Fruit fly (Drosophila melanogaster): ENCODE data around the gene Jhbp14.

Jhbp14 gene

DNA sequence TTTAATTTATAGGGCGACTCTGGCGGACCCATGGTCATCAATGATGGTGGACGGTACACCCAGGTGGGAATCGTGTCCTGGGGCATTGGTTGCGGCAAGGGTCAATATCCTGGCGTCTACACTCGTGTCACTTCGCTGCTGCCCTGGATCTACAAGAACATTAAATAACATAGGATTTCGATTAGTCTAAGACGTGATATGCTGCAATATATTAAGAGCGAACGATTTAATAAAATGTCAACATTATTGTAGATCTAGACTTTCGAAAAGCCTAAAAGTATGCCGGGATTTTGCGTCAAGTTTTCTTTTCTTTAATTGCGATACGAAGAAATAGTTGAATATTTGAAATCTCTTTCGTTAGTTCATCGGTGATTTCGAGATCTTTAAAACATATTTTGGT, 20.9 kb downstream of the Jhbp14 start, which contains the start of gene Naa20B:
Gene Naa20B (plus strand): TSS at position 301 of the 400 bp plus-strand sequence.
- TF ChIP-seq Mio (GFP tag; optimal IDR thresholded peaks at IDR 0.05) = no peak
- TF ChIP-seq Jra (GFP tag; optimal IDR thresholded peaks at IDR 0.05) = no peak
- TF ChIP-seq CG32264 (GFP tag; optimal IDR thresholded peaks at IDR 0.05) = no peak
- TF ChIP-seq Rel (GFP tag; optimal IDR thresholded peaks at IDR 0.05) = no peak
- TF ChIP-seq Rel (tag; optimal IDR thresholded peaks at IDR 0.05) = no peak
- TF ChIP-seq usp (GFP tag; optimal IDR thresholded peaks at IDR 0.05) = no peak
- TF ChIP-seq sage (GFP tag; optimal IDR thresholded peaks at IDR 0.05) = no peak
- no peak for TF ChIP-seq Hr78 (GFP tag; optimal IDR thresholded peaks at IDR 0.05)
- TF ChIP-seq woc (GFP tag; optimal IDR thresholded peaks at IDR 0.05) = no peak
- TF ChIP-seq dsf (GFP tag; optimal IDR thresholded peaks at IDR 0.05; ENCODE audit: borderline replicate concordance) = no peak
- no peak for TF ChIP-seq CrebA (GFP tag; optimal IDR thresholded peaks at IDR 0.05; ENCODE audit: borderline replicate concordance)
- TF ChIP-seq fru (GFP tag; optimal IDR thresholded peaks at IDR 0.05) = no peak
- TF ChIP-seq GATAd (GFP tag; optimal IDR thresholded peaks at IDR 0.05) = no peak
- no peak for TF ChIP-seq lola (GFP tag; optimal IDR thresholded peaks at IDR 0.05)
- TF ChIP-seq CG9705 (GFP tag; optimal IDR thresholded peaks at IDR 0.05) = no peak
- no peak for TF ChIP-seq tai (GFP tag; optimal IDR thresholded peaks at IDR 0.05)
- no peak for TF ChIP-seq Abd-B (GFP tag; optimal IDR thresholded peaks at IDR 0.05)
- no peak for TF ChIP-seq Sp1 (GFP tag; optimal IDR thresholded peaks at IDR 0.05)
- no peak for TF ChIP-seq Vsx2 (GFP tag; optimal IDR thresholded peaks at IDR 0.05; ENCODE audit: partially characterized antibody)

DNA sequence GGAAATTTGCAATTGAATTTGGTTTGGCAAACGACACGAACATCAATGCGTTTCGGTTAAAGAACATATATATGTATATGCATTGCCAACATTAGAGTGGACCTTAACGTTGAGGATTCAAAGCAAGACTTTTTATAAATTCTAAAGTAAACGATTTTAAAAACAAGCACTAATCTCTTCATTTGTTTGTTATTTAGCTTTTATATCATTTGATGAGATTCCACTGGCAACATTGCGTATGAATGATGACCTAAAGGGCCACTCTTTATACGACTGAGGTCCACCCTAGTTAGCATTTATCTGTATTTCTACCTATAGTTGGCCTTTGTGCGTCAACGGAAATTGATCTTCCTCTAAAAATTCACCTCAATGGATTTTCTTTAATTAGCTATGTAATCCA, 22.4 kb downstream of the Jhbp14 start:
- TF ChIP-seq rgr (GFP tag; optimal IDR thresholded peaks at IDR 0.05) = no peak
- TF ChIP-seq GATAd (GFP tag; optimal IDR thresholded peaks at IDR 0.05) = no peak

DNA sequence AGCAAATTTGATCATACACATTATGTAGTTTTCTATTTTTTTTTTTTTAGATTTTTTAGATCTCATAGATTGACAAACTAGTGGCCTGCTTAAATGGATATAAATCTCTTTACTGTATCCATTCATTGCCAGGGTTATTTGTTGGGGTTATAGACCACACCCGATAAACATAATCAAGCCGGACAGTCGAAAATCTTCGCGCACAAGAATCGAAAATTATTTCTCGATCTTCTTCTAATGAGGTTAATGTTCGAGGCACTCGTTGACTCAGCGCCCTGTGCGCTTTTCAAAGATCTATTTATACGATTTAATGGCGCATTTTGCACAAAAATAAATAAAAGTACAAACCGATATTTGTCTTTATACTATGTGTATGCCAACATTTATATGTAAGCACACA, 23.3 kb downstream of the Jhbp14 start, which contains the start of gene CG31730:
Gene CG31730 (minus strand): TSS at position 101 of the 400 bp plus-strand sequence.
- TF ChIP-seq dl (GFP tag; optimal IDR thresholded peaks at IDR 0.05; ENCODE audit: insufficient read depth in 1 of 2, partially characterized antibody in 2 of 2) (no peak), N (GFP tag; optimal IDR thresholded peaks at IDR 0.05) (no peak), foxo (GFP tag; optimal IDR thresholded peaks at IDR 0.05) (no peak), CG32264 (GFP tag; optimal IDR thresholded peaks at IDR 0.05) (no peak), Sp1 (GFP tag; optimal IDR thresholded peaks at IDR 0.05) (no peak), Myc (optimal IDR thresholded peaks at IDR 0.05) (no peak), rgr (GFP tag; optimal IDR thresholded peaks at IDR 0.05) (no peak), Dif (GFP tag; optimal IDR thresholded peaks at IDR 0.05; ENCODE audit: partially characterized antibody) (no peak), lola (GFP tag; optimal IDR thresholded peaks at IDR 0.05) (no peak), OdsH (GFP tag; optimal IDR thresholded peaks at IDR 0.05) (no peak), usp (GFP tag; optimal IDR thresholded peaks at IDR 0.05) (no peak), Hr78 (GFP tag; optimal IDR thresholded peaks at IDR 0.05) (no peak), brk (GFP tag; optimal IDR thresholded peaks at IDR 0.05) (no peak), dsf (GFP tag; optimal IDR thresholded peaks at IDR 0.05; ENCODE audit: borderline replicate concordance) (no peak), fru (GFP tag; optimal IDR thresholded peaks at IDR 0.05) (no peak), GATAd (GFP tag; optimal IDR thresholded peaks at IDR 0.05) (no peak), pan (optimal IDR thresholded peaks at IDR 0.05) (no peak), psq (GFP tag; optimal IDR thresholded peaks at IDR 0.05) (no peak)

DNA sequence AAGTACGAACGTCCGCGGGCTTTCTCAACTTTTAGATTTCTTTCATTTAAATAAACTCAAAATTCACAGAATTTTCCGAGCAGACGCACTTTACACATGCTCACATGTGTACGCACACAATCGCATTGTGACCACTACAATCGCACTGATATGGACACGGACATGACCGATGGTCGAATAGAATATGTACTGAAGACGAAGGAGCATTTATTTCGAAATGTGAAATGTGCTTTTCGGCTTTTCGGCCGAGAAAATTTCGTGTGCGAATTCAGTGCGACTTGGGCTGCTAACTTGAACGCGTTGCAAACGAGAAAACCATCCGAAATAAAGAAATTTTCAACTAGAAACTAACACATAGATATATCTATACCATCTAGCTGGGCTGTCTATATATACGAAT, 24.4 kb downstream of the Jhbp14 start, which contains the start of gene CG44085:
Gene CG44085 (plus strand): TSS at position 269 of the 400 bp plus-strand sequence.
- TF ChIP-seq brk (GFP tag; optimal IDR thresholded peaks at IDR 0.05) (no peak), Mio (GFP tag; optimal IDR thresholded peaks at IDR 0.05) (no peak), Dif (GFP tag; optimal IDR thresholded peaks at IDR 0.05; ENCODE audit: partially characterized antibody) (no peak), OdsH (GFP tag; optimal IDR thresholded peaks at IDR 0.05) (no peak), CrebA (GFP tag; optimal IDR thresholded peaks at IDR 0.05; ENCODE audit: borderline replicate concordance) (no peak)

DNA sequence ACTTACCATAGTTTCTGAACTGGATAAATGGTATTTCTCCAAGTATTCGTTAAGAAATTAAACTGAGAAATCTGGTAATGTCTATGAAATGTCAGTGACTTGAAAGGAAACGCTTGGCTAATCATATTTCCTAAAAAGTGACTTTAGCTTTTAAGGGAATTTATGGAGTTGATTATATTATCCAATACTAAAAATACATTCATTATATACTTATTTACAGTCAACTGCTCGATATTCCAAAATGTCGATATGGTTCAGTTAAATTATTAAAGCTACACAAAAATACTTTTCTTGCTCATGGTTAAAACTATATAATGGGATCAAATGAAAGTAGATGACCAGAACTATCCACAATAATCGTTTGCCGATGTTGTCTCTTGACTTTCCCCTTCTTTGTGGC, 29.5 kb downstream of the Jhbp14 start, which contains the start of gene CG31848:
Gene CG31848 (minus strand): TSS at position 101 of the 400 bp plus-strand sequence.
- TF ChIP-seq brk (GFP tag; optimal IDR thresholded peaks at IDR 0.05) = no peak
- no peak for TF ChIP-seq CG32264 (GFP tag; optimal IDR thresholded peaks at IDR 0.05)
- no peak for TF ChIP-seq Sp1 (GFP tag; optimal IDR thresholded peaks at IDR 0.05)
- no peak for TF ChIP-seq Hr78 (GFP tag; optimal IDR thresholded peaks at IDR 0.05)
- no peak for TF ChIP-seq N (GFP tag; optimal IDR thresholded peaks at IDR 0.05)
- TF ChIP-seq CrebA (GFP tag; optimal IDR thresholded peaks at IDR 0.05; ENCODE audit: borderline replicate concordance) = no peak
- TF ChIP-seq jim (GFP tag; optimal IDR thresholded peaks at IDR 0.05) = no peak
- no peak for TF ChIP-seq rgr (GFP tag; optimal IDR thresholded peaks at IDR 0.05)
- TF ChIP-seq Hnf4 (GFP tag; optimal IDR thresholded peaks at IDR 0.05) = no peak
- TF ChIP-seq Rel (GFP tag; optimal IDR thresholded peaks at IDR 0.05) = no peak
- no peak for TF ChIP-seq Rel (tag; optimal IDR thresholded peaks at IDR 0.05)
